Worm (Caenorhabditis elegans) whole organism, mixed stage, embryonic: Measurements from ENCODE around the gene C17E7.9.

Source experiments
- M03D4.4 ChIP-seq: sonication (generic microtip); optimal IDR thresholded peaks from 2 replicates; lab custom pipeline; 2017; ENCODE audit warnings: mild to moderate bottlenecking, missing genetic modification characterization, missing compliant biosample characterization
- blmp-1 ChIP-seq: fragments of 150-350 bp; optimal IDR thresholded peaks from 2 replicates; lab custom pipeline; 2014; ENCODE audit warnings: missing biosample characterization, missing genetic modification characterization
- ceh-39 ChIP-seq: fragments of 150-350 bp; optimal IDR thresholded peaks from 2 replicates; lab custom pipeline; 2014; ENCODE audit warnings: missing biosample characterization, missing genetic modification characterization
- ceh-43 ChIP-seq: fragments of 200-800 bp; sonication (Bioruptor generic); optimal IDR thresholded peaks from 2 replicates; lab custom pipeline; 2018; ENCODE audit warnings: mild to moderate bottlenecking, missing genetic modification characterization, moderate library complexity, missing compliant biosample characterization
- ceh-83 ChIP-seq: fragments of 200-800 bp; sonication (Bioruptor generic); optimal IDR thresholded peaks from 2 replicates; lab custom pipeline; 2018; ENCODE audit warnings: mild to moderate bottlenecking, missing genetic modification characterization, missing compliant biosample characterization
- ces-1 ChIP-seq: fragments of 150-350 bp; optimal IDR thresholded peaks from 2 replicates; lab custom pipeline; 2014; ENCODE audit warnings: missing biosample characterization, missing genetic modification reagents, missing genetic modification characterization
- cnd-1 ChIP-seq: fragments of 200-800 bp; sonication (Bioruptor generic); optimal IDR thresholded peaks from 2 replicates; lab custom pipeline; 2018; ENCODE audit warnings: mild to moderate bottlenecking, missing genetic modification characterization, missing compliant biosample characterization
- drap-1 ChIP-seq: fragments of 200-800 bp; sonication (Bioruptor generic); optimal IDR thresholded peaks from 3 replicates; lab custom pipeline; 2018; ENCODE audit warnings: mild to moderate bottlenecking, missing genetic modification characterization, missing compliant biosample characterization
- elt-1 ChIP-seq: sonication (generic microtip); optimal IDR thresholded peaks from 2 replicates; lab custom pipeline; 2017; ENCODE audit warnings: missing genetic modification characterization, mild to moderate bottlenecking, missing compliant biosample characterization, antibody characterized with exemption, moderate library complexity, borderline replicate concordance; ENCODE audit not compliant: insufficient read depth
- elt-3 ChIP-seq: fragments of 150-350 bp; optimal IDR thresholded peaks from 2 replicates; lab custom pipeline; 2014; ENCODE audit warnings: missing biosample characterization, missing genetic modification characterization
- ham-2 ChIP-seq: fragments of 200-800 bp; sonication (Bioruptor generic); optimal IDR thresholded peaks from 2 replicates; lab custom pipeline; 2018; ENCODE audit warnings: mild to moderate bottlenecking, missing genetic modification characterization, missing compliant biosample characterization
- hlh-1 ChIP-seq: fragments of 150-350 bp; optimal IDR thresholded peaks from 2 replicates; lab custom pipeline; 2014; ENCODE audit warnings: missing biosample characterization, missing genetic modification reagents, missing genetic modification characterization
- lin-13 ChIP-seq: fragments of 150-350 bp; optimal IDR thresholded peaks from 2 replicates; lab custom pipeline; 2014; ENCODE audit warnings: missing biosample characterization, missing genetic modification characterization
- lsy-2 ChIP-seq: fragments of 150-350 bp; optimal IDR thresholded peaks from 2 replicates; lab custom pipeline; 2014; ENCODE audit warnings: missing biosample characterization, missing genetic modification characterization
- mab-5 ChIP-seq: fragments of 150-350 bp; optimal IDR thresholded peaks from 2 replicates; lab custom pipeline; 2014; ENCODE audit warnings: missing biosample characterization, missing genetic modification characterization
- mep-1 ChIP-seq: fragments of 150-350 bp; optimal IDR thresholded peaks from 2 replicates; lab custom pipeline; 2017; ENCODE audit warnings: missing biosample characterization, missing genetic modification reagents, missing genetic modification characterization, inconsistent platforms
- mls-2 ChIP-seq: sonication (generic microtip); optimal IDR thresholded peaks from 2 replicates; lab custom pipeline; 2016; ENCODE audit warnings: mild to moderate bottlenecking, missing genetic modification characterization, moderate library complexity, missing compliant biosample characterization
- nhr-12 ChIP-seq: fragments of 150-350 bp; optimal IDR thresholded peaks from 2 replicates; lab custom pipeline; 2014; ENCODE audit warnings: missing biosample characterization, missing genetic modification characterization
- nhr-2 ChIP-seq: fragments of 150-350 bp; optimal IDR thresholded peaks from 2 replicates; lab custom pipeline; 2014; ENCODE audit warnings: missing biosample characterization, missing genetic modification characterization
- nhr-237 ChIP-seq: fragments of 150-350 bp; optimal IDR thresholded peaks from 2 replicates; lab custom pipeline; 2014; ENCODE audit warnings: missing biosample characterization, missing genetic modification characterization
- nhr-28 ChIP-seq: fragments of 150-350 bp; optimal IDR thresholded peaks from 2 replicates; lab custom pipeline; 2014; ENCODE audit warnings: missing biosample characterization, missing genetic modification characterization
- nhr-76 ChIP-seq: sonication (generic microtip); optimal IDR thresholded peaks from 2 replicates; lab custom pipeline; 2017; ENCODE audit warnings: missing biosample characterization, missing genetic modification characterization
- pha-4 ChIP-seq: fragments of 150-350 bp; optimal IDR thresholded peaks from 2 replicates; lab custom pipeline; 2018; ENCODE audit warnings: missing biosample characterization, missing genetic modification reagents, missing genetic modification characterization
- snpc-4 ChIP-seq: fragments of 150-350 bp; optimal IDR thresholded peaks from 2 replicates; lab custom pipeline; 2014; ENCODE audit warnings: missing biosample characterization, missing genetic modification characterization
- sptf-1 ChIP-seq: sonication (generic microtip); optimal IDR thresholded peaks from 2 replicates; lab custom pipeline; 2017; ENCODE audit warnings: mild to moderate bottlenecking, missing genetic modification characterization, moderate library complexity, missing compliant biosample characterization
- unc-120 ChIP-seq: sonication (generic microtip); optimal IDR thresholded peaks from 2 replicates; lab custom pipeline; 2017; ENCODE audit warnings: missing genetic modification characterization, missing compliant biosample characterization; ENCODE audit not compliant: poor library complexity, severe bottlenecking
- unc-62 ChIP-seq: fragments of 150-350 bp; optimal IDR thresholded peaks from 2 replicates; lab custom pipeline; 2014; ENCODE audit warnings: missing biosample characterization, missing genetic modification reagents, missing genetic modification characterization
- zip-8 ChIP-seq: fragments of 150-350 bp; optimal IDR thresholded peaks from 2 replicates; lab custom pipeline; 2014; ENCODE audit warnings: missing biosample characterization, missing genetic modification characterization
- ztf-11 ChIP-seq: fragments of 150-350 bp; optimal IDR thresholded peaks from 2 replicates; lab custom pipeline; 2014; ENCODE audit warnings: missing biosample characterization, missing genetic modification characterization

Gene C17E7.9

ce11 chrV:3900102-3900501 lies 9.4 kb upstream of the C17E7.9 start, which contains the start of gene irld-22:
irld-22 (minus strand) TSS chrV:3900202.
- no peak for TF ChIP-seq hlh-1
- no peak for TF ChIP-seq nhr-237 (tag; lab: Kevin White, UChicago)
- no peak for TF ChIP-seq lin-13
- no peak for TF ChIP-seq drap-1 (GFP tag; lab: Kevin White, UChicago)
- TF ChIP-seq ztf-11 (tag; lab: Kevin White, UChicago), result no peak
- TF ChIP-seq ham-2 (GFP tag; lab: Kevin White, UChicago), result no peak
- TF ChIP-seq ceh-39 (tag; lab: Kevin White, UChicago), result no peak
- no peak for TF ChIP-seq pha-4 (tag; lab: Kevin White, UChicago)
- TF ChIP-seq blmp-1 (tag; lab: Kevin White, UChicago), result no peak
- TF ChIP-seq lsy-2, result no peak
- no peak for TF ChIP-seq ceh-83 (GFP tag; lab: Kevin White, UChicago)
- TF ChIP-seq mep-1 (tag; lab: Kevin White, UChicago), result no peak
- no peak for TF ChIP-seq nhr-28 (tag; lab: Kevin White, UChicago)
- TF ChIP-seq sptf-1 (tag; lab: Kevin White, UChicago), result no peak
- TF ChIP-seq nhr-12 (tag; lab: Kevin White, UChicago), result no peak
- no peak for TF ChIP-seq elt-1 (tag; lab: Kevin White, UChicago)
- TF ChIP-seq nhr-76, result no peak
- no peak for TF ChIP-seq elt-3 (tag; lab: Kevin White, UChicago)

ce11 chrV:3896018-3896417 lies 5.4 kb upstream of the C17E7.9 start:
- no peak for TF ChIP-seq ham-2 (GFP tag; lab: Kevin White, UChicago)
- peak; percentile 99 for TF ChIP-seq zip-8 (tag; lab: Kevin White, UChicago)

- TF ChIP-seq elt-3 (tag; lab: Kevin White, UChicago) (no peak), ceh-39 (tag; lab: Kevin White, UChicago) (no peak), blmp-1 (tag; lab: Kevin White, UChicago) (no peak), nhr-237 (tag; lab: Kevin White, UChicago) (no peak), nhr-76 (no peak), unc-120 (tag; lab: Kevin White, UChicago) (no peak), mls-2 (tag; lab: Kevin White, UChicago) (no peak), cnd-1 (tag; lab: Kevin White, UChicago) (no peak), M03D4.4 (tag; lab: Kevin White, UChicago) (no peak), ceh-83 (GFP tag; lab: Kevin White, UChicago) (no peak)
Measured at ce11 chrV:3894661-3895060, 4.0 kb upstream of the C17E7.9 start, which contains the start of gene sre-9. sre-9 (plus strand) TSS chrV:3894961.

DNA sequence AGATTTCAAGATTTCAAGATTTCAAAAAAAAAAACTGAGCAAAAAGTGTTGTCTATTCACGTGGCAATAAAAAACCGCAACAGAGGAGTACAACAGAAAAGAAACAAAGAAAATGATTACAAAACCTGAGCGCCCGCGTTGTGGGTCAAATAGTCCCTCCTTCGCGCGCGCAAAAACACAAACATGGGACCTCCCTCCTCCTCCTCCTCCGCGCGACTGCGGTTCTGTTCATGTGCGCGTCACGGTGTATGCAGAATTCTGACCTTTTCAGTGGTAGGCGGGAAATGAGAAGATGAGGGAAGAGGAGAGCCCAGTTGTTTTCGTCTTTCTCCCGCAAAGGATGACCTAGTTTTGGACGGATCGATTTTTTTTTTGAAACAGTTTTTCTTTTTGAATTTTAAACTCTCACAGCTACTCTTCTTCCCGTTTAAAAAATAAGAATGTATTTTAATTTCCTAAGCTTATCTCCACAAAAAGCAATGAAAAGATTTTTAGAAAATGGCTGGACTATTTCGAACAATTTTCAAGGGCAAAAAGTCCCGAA lies 1.8 kb upstream of the C17E7.9 start, which contains the start of gene C17E7.4:
Gene C17E7.4, plus strand, starts transcription at position 494 of the 544 bp plus-strand sequence.
- TF ChIP-seq nhr-28 (tag; lab: Kevin White, UChicago) (no peak), ceh-43 (GFP tag; lab: Kevin White, UChicago) (no peak), drap-1 (GFP tag; lab: Kevin White, UChicago) (no peak), mab-5 (tag; lab: Kevin White, UChicago) (no peak), nhr-12 (tag; lab: Kevin White, UChicago) (no peak), unc-62 (no peak)

DNA sequence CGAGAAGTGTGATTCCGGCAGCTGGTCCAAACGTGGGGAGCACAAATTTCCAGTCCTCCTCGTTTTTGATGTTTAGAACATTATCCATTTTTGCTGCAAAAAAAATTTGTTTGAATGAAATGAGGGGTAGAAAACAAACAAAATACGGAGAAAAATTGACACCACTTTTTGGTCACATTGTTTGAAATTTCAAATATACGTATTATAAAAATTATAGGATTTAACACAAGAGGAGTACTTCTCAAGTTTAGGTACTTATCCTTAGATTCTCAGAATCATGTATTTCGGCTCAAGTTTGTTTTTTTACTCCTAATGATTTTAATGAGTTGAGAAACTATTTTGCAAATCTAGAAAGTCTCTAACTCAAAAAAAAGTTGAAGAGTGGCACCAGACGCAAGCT lies 1.3 kb upstream of the C17E7.9 start, which contains the start of gene C17E7.12:
Gene C17E7.12, minus strand, starts transcription at position 101 of the 400 bp plus-strand sequence.
- no peak for TF ChIP-seq snpc-4 (tag; lab: Kevin White, UChicago)
- TF ChIP-seq unc-62, result no peak
- no peak for TF ChIP-seq elt-1 (tag; lab: Kevin White, UChicago)
- no peak for TF ChIP-seq ces-1 (GFP tag; lab: Kevin White, UChicago)
- TF ChIP-seq lsy-2, result no peak
- TF ChIP-seq nhr-237 (tag; lab: Kevin White, UChicago), result no peak
- TF ChIP-seq mep-1 (tag; lab: Kevin White, UChicago), result no peak
- TF ChIP-seq zip-8 (tag; lab: Kevin White, UChicago), result no peak
- no peak for TF ChIP-seq ceh-83 (GFP tag; lab: Kevin White, UChicago)

DNA sequence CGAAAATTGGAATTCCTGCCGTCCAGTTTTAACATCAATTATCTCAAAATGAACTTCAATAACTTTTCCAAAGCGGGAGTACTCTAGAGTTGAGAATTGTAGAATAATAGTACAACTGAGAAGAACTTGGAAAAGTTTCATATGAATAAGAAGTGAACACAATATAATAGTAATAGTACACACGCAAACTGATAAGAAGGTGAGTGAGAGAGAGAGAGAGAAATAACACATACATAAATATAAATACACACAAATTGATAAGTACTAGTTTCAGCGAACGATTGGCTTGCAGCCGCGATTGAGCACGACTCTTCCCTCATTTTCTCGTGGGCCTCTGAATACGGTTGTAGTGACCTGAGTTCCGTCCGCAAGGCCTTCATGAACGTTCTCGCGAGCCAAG lies 1.5 kb downstream of the C17E7.9 start, which contains the start of gene C17E7.13:
Gene C17E7.13, minus strand, starts transcription at position 176 of the 400 bp plus-strand sequence.
- TF ChIP-seq sptf-1 (tag; lab: Kevin White, UChicago), result no peak
- TF ChIP-seq ham-2 (GFP tag; lab: Kevin White, UChicago), result no peak
- no peak for TF ChIP-seq nhr-12 (tag; lab: Kevin White, UChicago)
- TF ChIP-seq elt-3 (tag; lab: Kevin White, UChicago), result no peak
- no peak for TF ChIP-seq elt-1 (tag; lab: Kevin White, UChicago)
- no peak for TF ChIP-seq M03D4.4 (tag; lab: Kevin White, UChicago)
- TF ChIP-seq mab-5 (tag; lab: Kevin White, UChicago), result no peak
- no peak for TF ChIP-seq nhr-76
- no peak for TF ChIP-seq unc-120 (tag; lab: Kevin White, UChicago)
- TF ChIP-seq unc-62, result no peak
- no peak for TF ChIP-seq lin-13
- no peak for TF ChIP-seq hlh-1
- TF ChIP-seq mls-2 (tag; lab: Kevin White, UChicago), result no peak
- no peak for TF ChIP-seq ceh-43 (GFP tag; lab: Kevin White, UChicago)
- TF ChIP-seq ces-1 (GFP tag; lab: Kevin White, UChicago), result no peak
- TF ChIP-seq nhr-2 (tag; lab: Kevin White, UChicago), result no peak
- TF ChIP-seq pha-4 (tag; lab: Kevin White, UChicago), result no peak
